Worm (Caenorhabditis elegans) whole organism, L3 larva: ENCODE results near the gene F46B6.6.

Experiments used
- R02D3.7 ChIP-seq: fragments of 150-350 bp; optimal IDR thresholded peaks from 2 replicates; lab custom pipeline; 2014; ENCODE audit warnings: missing biosample characterization, missing genetic modification characterization
- ZK546.5 ChIP-seq: sonication (generic microtip); optimal IDR thresholded peaks from 2 replicates; lab custom pipeline; 2017; ENCODE audit warnings: missing biosample characterization, missing genetic modification characterization
- aly-2 ChIP-seq: fragments of 150-350 bp; optimal IDR thresholded peaks from 2 replicates; lab custom pipeline; 2014; ENCODE audit warnings: missing biosample characterization, missing genetic modification characterization
- ceh-16 ChIP-seq: sonication (generic microtip); optimal IDR thresholded peaks from 2 replicates; lab custom pipeline; 2017; ENCODE audit warnings: missing biosample characterization, missing genetic modification characterization
- ceh-82 ChIP-seq: fragments of 150-350 bp; optimal IDR thresholded peaks from 2 replicates; lab custom pipeline; 2014; ENCODE audit warnings: missing biosample characterization, missing genetic modification characterization
- ceh-9 ChIP-seq: sonication (generic microtip); optimal IDR thresholded peaks from 2 replicates; lab custom pipeline; 2018; ENCODE audit warnings: missing biosample characterization, missing genetic modification characterization
- daf-12 ChIP-seq: fragments of 150-350 bp; optimal IDR thresholded peaks from 2 replicates; lab custom pipeline; 2014; ENCODE audit warnings: missing biosample characterization, missing genetic modification reagents, missing genetic modification characterization
- egl-27 ChIP-seq: sonication (generic microtip); optimal IDR thresholded peaks from 4 replicates; lab custom pipeline; 2017; ENCODE audit warnings: missing biosample characterization, missing genetic modification reagents, missing genetic modification characterization
- egl-5 ChIP-seq: fragments of 150-350 bp; optimal IDR thresholded peaks from 2 replicates; lab custom pipeline; 2017; ENCODE audit warnings: missing biosample characterization, missing genetic modification reagents, missing genetic modification characterization, inconsistent platforms
- elt-1 ChIP-seq: fragments of 150-350 bp; optimal IDR thresholded peaks from 2 replicates; lab custom pipeline; 2014; ENCODE audit warnings: missing biosample characterization, missing genetic modification characterization
- elt-2 ChIP-seq: sonication (generic microtip); optimal IDR thresholded peaks from 2 replicates; lab custom pipeline; 2016; ENCODE audit warnings: missing genetic modification reagents, mild to moderate bottlenecking, missing genetic modification characterization, missing compliant biosample characterization
- elt-3 ChIP-seq, 3 experiments: fragments of 150-350 bp in 1 of 3; sonication (generic microtip) in 2 of 3; optimal IDR thresholded peaks; 2 replicates in 2 of 3; 4 replicates in 1 of 3; lab custom pipeline; 2014 to 2017; ENCODE audit warnings: missing biosample characterization in 3 of 3, missing genetic modification characterization in 3 of 3
- eor-1 ChIP-seq, 2 experiments: fragments of 150-350 bp; optimal IDR thresholded peaks; 2 replicates each; lab custom pipeline; 2014 to 2018; ENCODE audit warnings: missing biosample characterization in 2 of 2, missing genetic modification characterization in 2 of 2
- fkh-10 ChIP-seq: sonication (generic microtip); optimal IDR thresholded peaks from 2 replicates; lab custom pipeline; 2017; ENCODE audit warnings: missing biosample characterization, missing genetic modification reagents, missing genetic modification characterization
- fkh-2 ChIP-seq: fragments of 150-350 bp; optimal IDR thresholded peaks from 2 replicates; lab custom pipeline; 2014; ENCODE audit warnings: missing biosample characterization, missing genetic modification reagents, missing genetic modification characterization
- fos-1 ChIP-seq: fragments of 150-350 bp; optimal IDR thresholded peaks from 2 replicates; lab custom pipeline; 2014; ENCODE audit warnings: missing biosample characterization, missing genetic modification characterization
- hmg-11 ChIP-seq: sonication (generic microtip); optimal IDR thresholded peaks from 2 replicates; lab custom pipeline; 2016; ENCODE audit warnings: missing genetic modification characterization, missing compliant biosample characterization
- jun-1 ChIP-seq: fragments of 150-350 bp; optimal IDR thresholded peaks from 2 replicates; lab custom pipeline; 2014; ENCODE audit warnings: missing biosample characterization, missing genetic modification reagents, missing genetic modification characterization
- lin-15B ChIP-seq: fragments of 150-350 bp; optimal IDR thresholded peaks from 2 replicates; lab custom pipeline; 2014; ENCODE audit warnings: missing biosample characterization, missing genetic modification characterization
- lin-39 ChIP-seq: fragments of 150-350 bp; optimal IDR thresholded peaks from 2 replicates; lab custom pipeline; 2018; ENCODE audit warnings: missing biosample characterization, missing genetic modification reagents, missing genetic modification characterization
- lsy-12 ChIP-seq: sonication (generic microtip); optimal IDR thresholded peaks from 2 replicates; lab custom pipeline; 2016; ENCODE audit warnings: mild to moderate bottlenecking, missing genetic modification characterization, missing compliant biosample characterization
- mdl-1 ChIP-seq: fragments of 150-350 bp; optimal IDR thresholded peaks from 2 replicates; lab custom pipeline; 2014; ENCODE audit warnings: missing biosample characterization, missing genetic modification characterization
- mml-1 ChIP-seq: fragments of 150-350 bp; sonication (generic microtip); optimal IDR thresholded peaks from 3 replicates; lab custom pipeline; 2014; ENCODE audit warnings: missing biosample characterization, missing genetic modification characterization
- nfya-1 ChIP-seq: sonication (generic microtip); optimal IDR thresholded peaks from 2 replicates; lab custom pipeline; 2017; ENCODE audit warnings: missing genetic modification characterization, mild to moderate bottlenecking, missing compliant biosample characterization, antibody characterized with exemption, moderate library complexity; ENCODE audit not compliant: insufficient read depth
- nhr-11 ChIP-seq: fragments of 150-350 bp; optimal IDR thresholded peaks from 2 replicates; lab custom pipeline; 2014; ENCODE audit warnings: missing biosample characterization, missing genetic modification characterization
- nhr-12 ChIP-seq: fragments of 150-350 bp; optimal IDR thresholded peaks from 2 replicates; lab custom pipeline; 2014; ENCODE audit warnings: missing biosample characterization, missing genetic modification characterization
- nhr-23 ChIP-seq: fragments of 150-350 bp; optimal IDR thresholded peaks from 2 replicates; lab custom pipeline; 2014; ENCODE audit warnings: missing biosample characterization, missing genetic modification reagents, missing genetic modification characterization
- nhr-237 ChIP-seq: fragments of 150-350 bp; optimal IDR thresholded peaks from 2 replicates; lab custom pipeline; 2014; ENCODE audit warnings: missing biosample characterization, missing genetic modification characterization
- nhr-67 ChIP-seq: fragments of 150-350 bp; optimal IDR thresholded peaks from 2 replicates; lab custom pipeline; 2014; ENCODE audit warnings: missing biosample characterization, missing genetic modification characterization
- nhr-76 ChIP-seq: fragments of 150-350 bp; sonication (generic microtip); optimal IDR thresholded peaks from 5 replicates; lab custom pipeline; 2014; ENCODE audit warnings: missing biosample characterization, missing genetic modification characterization
- nhr-77 ChIP-seq: fragments of 150-350 bp; optimal IDR thresholded peaks from 2 replicates; lab custom pipeline; 2014; ENCODE audit warnings: missing biosample characterization, missing genetic modification characterization
- pha-4 ChIP-seq: fragments of 150-350 bp; optimal IDR thresholded peaks from 2 replicates; lab custom pipeline; 2014; ENCODE audit warnings: missing biosample characterization, missing genetic modification reagents, missing genetic modification characterization
- sea-2 ChIP-seq: fragments of 150-350 bp; sonication (generic microtip); optimal IDR thresholded peaks from 4 replicates; lab custom pipeline; 2014; ENCODE audit warnings: missing biosample characterization, missing genetic modification reagents, missing genetic modification characterization
- skn-1 ChIP-seq: fragments of 150-350 bp; optimal IDR thresholded peaks from 2 replicates; lab custom pipeline; 2014; ENCODE audit warnings: missing biosample characterization, missing genetic modification characterization
- snpc-4 ChIP-seq: fragments of 150-350 bp; optimal IDR thresholded peaks from 2 replicates; lab custom pipeline; 2014; ENCODE audit warnings: missing biosample characterization, missing genetic modification characterization
- tbx-2 ChIP-seq: sonication (generic microtip); optimal IDR thresholded peaks from 2 replicates; lab custom pipeline; 2016; ENCODE audit warnings: mild to moderate bottlenecking, missing genetic modification characterization, missing compliant biosample characterization
- unc-39 ChIP-seq: sonication (generic microtip); optimal IDR thresholded peaks from 4 replicates; lab custom pipeline; 2017; ENCODE audit warnings: missing biosample characterization, missing genetic modification characterization
- unc-62 ChIP-seq: fragments of 150-350 bp; sonication (generic microtip); optimal IDR thresholded peaks from 4 replicates; lab custom pipeline; 2014; ENCODE audit warnings: missing biosample characterization, missing genetic modification reagents, missing genetic modification characterization
- zag-1 ChIP-seq: fragments of 150-350 bp; optimal IDR thresholded peaks from 2 replicates; lab custom pipeline; 2014; ENCODE audit warnings: missing biosample characterization, missing genetic modification characterization
- ztf-4 ChIP-seq: fragments of 150-350 bp; optimal IDR thresholded peaks from 2 replicates; lab custom pipeline; 2014; ENCODE audit warnings: missing biosample characterization, missing genetic modification characterization

Gene F46B6.6

ce11 chrV:9784215-9784614 is 2.5 kb downstream of the F46B6.6 start:
- TF ChIP-seq nhr-237 (tag; lab: Kevin White, UChicago) (no peak), fos-1 (no peak), snpc-4 (tag; lab: Kevin White, UChicago) (no peak), lsy-12 (tag; lab: Kevin White, UChicago) (no peak), zag-1 (tag; lab: Kevin White, UChicago) (no peak), aly-2 (no peak), eor-1 (tag; optimal IDR thresholded peaks at IDR 0.05; lab: Kevin White, UChicago) (no peak), sea-2 (GFP tag; lab: Kevin White, UChicago) (no peak), nhr-67 (no peak), hmg-11 (tag; lab: Kevin White, UChicago) (no peak), mdl-1 (no peak), elt-2 (no peak), ceh-16 (no peak), skn-1 (tag; lab: Kevin White, UChicago) (no peak), lin-15B (tag; lab: Kevin White, UChicago) (no peak), pha-4 (tag; lab: Kevin White, UChicago) (no peak)

- TF ChIP-seq pha-4 (tag; lab: Kevin White, UChicago): no peak
- TF ChIP-seq egl-27 (tag; lab: Kevin White, UChicago): no peak
- no peak for TF ChIP-seq nhr-237 (tag; lab: Kevin White, UChicago)
- TF ChIP-seq ztf-4: no peak
- TF ChIP-seq nhr-23: no peak
- TF ChIP-seq nhr-77 (tag; lab: Kevin White, UChicago): no peak
- TF ChIP-seq tbx-2 (tag; lab: Kevin White, UChicago): no peak
- TF ChIP-seq lin-39 (tag; lab: Kevin White, UChicago): no peak
- TF ChIP-seq eor-1 (tag; optimal IDR thresholded peaks at IDR 0.05; lab: Kevin White, UChicago): no peak
- no peak for TF ChIP-seq ceh-9 (tag; lab: Kevin White, UChicago)
- no peak for TF ChIP-seq jun-1
- no peak for TF ChIP-seq elt-3 (tag; optimal IDR thresholded peaks at IDR 0.05; lab: Kevin White, UChicago)
Measured at ce11 chrV:9782969-9783368, 3.7 kb downstream of the F46B6.6 start, which contains the start of gene F46B6.5. F46B6.5 (minus strand) TSS chrV:9783069.

- TF ChIP-seq lsy-12 (tag; lab: Kevin White, UChicago) (no peak), nhr-23 (no peak), ceh-82 (no peak), daf-12 (tag; lab: Kevin White, UChicago) (no peak), ZK546.5 (tag; lab: Kevin White, UChicago) (no peak), unc-62 (GFP tag; lab: Kevin White, UChicago) (no peak), pha-4 (tag; lab: Kevin White, UChicago) (no peak), fkh-2 (tag; lab: Kevin White, UChicago) (no peak), aly-2 (no peak), elt-1 (tag; lab: Kevin White, UChicago) (no peak), snpc-4 (tag; lab: Kevin White, UChicago) (no peak), nhr-76 (tag; lab: Kevin White, UChicago) (no peak), sea-2 (GFP tag; lab: Kevin White, UChicago) (no peak), R02D3.7 (no peak), mml-1 (tag; lab: Kevin White, UChicago) (no peak), skn-1 (tag; lab: Kevin White, UChicago) (no peak), egl-5 (tag; lab: Kevin White, UChicago) (no peak), nhr-67 (no peak), zag-1 (tag; lab: Kevin White, UChicago) (no peak), nhr-12 (tag; lab: Kevin White, UChicago) (no peak)
- TF ChIP-seq, all 47 proteins: peak for 0
Measured at ce11 chrV:9782045-9782444, 4.6 kb downstream of the F46B6.6 start.

- TF ChIP-seq fkh-10 (GFP tag; lab: Kevin White, UChicago) (no peak), nhr-11 (tag; lab: Kevin White, UChicago) (no peak), lsy-12 (tag; lab: Kevin White, UChicago) (no peak), ZK546.5 (tag; lab: Kevin White, UChicago) (no peak), unc-39 (tag; lab: Kevin White, UChicago) (no peak), elt-1 (tag; lab: Kevin White, UChicago) (no peak), zag-1 (tag; lab: Kevin White, UChicago) (no peak), nfya-1 (tag; lab: Kevin White, UChicago) (no peak)
- TF ChIP-seq, all 47 proteins: peak for 0
Measured at ce11 chrV:9779418-9779817, 7.2 kb downstream of the F46B6.6 start, which contains the start of gene F46B6.4. F46B6.4 (minus strand) TSS chrV:9779518.
